Fruit fly (Drosophila melanogaster) whole organism: Measurements from ENCODE around the gene exex.

Source experiments
- CG8478 ChIP-seq: fragments of >200 bp; optimal IDR thresholded peaks from 2 replicates; lab custom pipeline; 2018; ENCODE audit warnings: inconsistent platforms
- Dll ChIP-seq: fragments of >200 bp; optimal IDR thresholded peaks from 2 replicates; lab custom pipeline; 2017
- EcR ChIP-seq, 2 experiments: fragments of >200 bp; optimal IDR thresholded peaks; 2 replicates each; lab custom pipeline; 2017; ENCODE audit warnings: missing biosample characterization in 2 of 2, missing genetic modification characterization in 2 of 2, missing genetic modification reagents in 2 of 2
- pan ChIP-seq: fragments of >200 bp; optimal IDR thresholded peaks from 2 replicates; lab custom pipeline; 2017
- psq ChIP-seq: fragments of >200 bp; optimal IDR thresholded peaks from 2 replicates; lab custom pipeline; 2017
- usp ChIP-seq: fragments of >200 bp; optimal IDR thresholded peaks from 2 replicates; lab custom pipeline; 2017; ENCODE audit warnings: missing biosample characterization, missing genetic modification characterization, mixed read lengths

exex gene

DNA sequence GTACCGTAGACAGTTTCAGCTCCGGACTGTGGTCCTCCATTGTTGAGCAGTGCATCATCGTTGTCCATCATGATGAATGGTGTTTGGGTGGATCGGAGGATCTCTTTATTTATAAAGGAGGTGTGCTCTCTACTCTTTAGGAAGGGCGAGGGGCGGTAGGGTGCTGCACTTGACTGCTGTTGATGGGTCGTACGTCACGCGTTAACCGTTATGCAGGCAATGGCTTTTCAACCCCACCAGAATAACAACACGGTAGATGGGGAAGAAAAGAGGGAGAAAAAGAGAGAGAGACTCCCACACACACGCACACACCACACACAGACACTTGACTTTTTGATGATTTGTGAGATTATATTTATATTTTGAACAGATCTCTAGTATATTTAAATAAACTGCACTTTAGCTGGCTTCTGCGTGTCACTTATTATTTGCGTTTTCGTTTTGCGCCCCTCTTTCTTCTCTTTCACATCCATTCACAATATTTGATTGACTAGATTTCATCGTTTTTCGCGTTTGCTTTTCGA lies 12.5 kb upstream of the exex start:
- no peak for TF ChIP-seq CG8478 (lab: Kevin White, UChicago)
- no peak for TF ChIP-seq usp (GFP tag; lab: Kevin White, UChicago)
- TF ChIP-seq psq (lab: Kevin White, UChicago) = no peak
- TF ChIP-seq EcR (GFP tag; optimal IDR thresholded peaks at IDR 0.05; lab: Kevin White, UChicago) = no peak
- TF ChIP-seq pan (lab: Kevin White, UChicago) = no peak
- no peak for TF ChIP-seq Dll

DNA sequence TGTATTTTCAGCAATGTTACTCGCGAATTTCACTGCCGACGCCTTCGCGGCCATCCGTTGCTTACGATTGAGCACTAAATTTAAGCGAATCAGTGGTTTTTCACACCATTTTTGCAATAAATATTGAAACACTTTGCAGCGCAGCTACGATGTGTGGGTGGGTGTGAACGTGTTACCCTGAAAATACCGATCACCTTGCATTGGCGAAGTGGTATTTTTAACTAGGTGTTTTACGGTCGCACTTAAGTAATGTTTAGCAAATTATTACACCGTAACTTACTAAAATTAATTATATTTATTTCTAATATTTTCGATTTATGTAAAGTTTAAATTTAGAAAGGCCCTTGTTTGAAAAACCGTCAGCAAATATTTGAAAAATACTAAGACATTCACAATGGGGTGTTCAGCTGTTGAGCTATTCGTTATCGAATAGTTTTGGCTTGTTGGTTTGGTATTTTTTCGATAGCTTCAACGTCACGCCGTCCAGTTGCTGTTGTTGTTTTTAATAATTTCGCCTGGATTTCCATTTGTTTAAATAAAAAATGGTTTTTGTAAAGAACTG lies 12.0 kb upstream of the exex start, which contains the start of the genes syd and Srp9:
Gene syd (minus strand): TSS at position 188 of the 562 bp plus-strand sequence.
Gene Srp9 (plus strand): TSS at position 441 of the 562 bp plus-strand sequence.
- TF ChIP-seq EcR (GFP tag; optimal IDR thresholded peaks at IDR 0.05; lab: Kevin White, UChicago) (no peak), CG8478 (lab: Kevin White, UChicago) (no peak), Dll (no peak), pan (lab: Kevin White, UChicago) (no peak)

DNA sequence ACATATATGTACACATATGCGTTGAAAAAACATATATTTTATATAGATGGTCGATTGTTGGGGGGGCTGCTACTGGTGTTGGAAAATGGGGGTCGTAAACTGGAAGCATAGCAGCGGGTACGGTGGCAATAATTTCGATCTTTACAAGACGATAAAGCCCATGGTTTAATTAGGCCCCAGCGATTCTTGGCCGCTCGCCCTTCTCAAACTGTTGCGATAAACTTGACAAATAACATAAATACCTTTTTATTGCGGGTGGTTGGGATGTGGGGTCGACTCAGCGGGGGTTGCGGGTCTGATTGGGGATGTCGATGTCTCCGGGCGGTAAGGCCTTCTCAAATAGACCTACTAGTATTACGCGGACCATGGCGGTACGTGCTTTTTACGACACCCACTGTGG lies 9.3 kb upstream of the exex start:
- TF ChIP-seq EcR (GFP tag; optimal IDR thresholded peaks at IDR 0.05; lab: Kevin White, UChicago) = no peak
- no peak for TF ChIP-seq CG8478 (lab: Kevin White, UChicago)
- no peak for TF ChIP-seq Dll
- TF ChIP-seq usp (GFP tag; lab: Kevin White, UChicago) = no peak
- TF ChIP-seq pan (lab: Kevin White, UChicago) = no peak
- no peak for TF ChIP-seq psq (lab: Kevin White, UChicago)

DNA sequence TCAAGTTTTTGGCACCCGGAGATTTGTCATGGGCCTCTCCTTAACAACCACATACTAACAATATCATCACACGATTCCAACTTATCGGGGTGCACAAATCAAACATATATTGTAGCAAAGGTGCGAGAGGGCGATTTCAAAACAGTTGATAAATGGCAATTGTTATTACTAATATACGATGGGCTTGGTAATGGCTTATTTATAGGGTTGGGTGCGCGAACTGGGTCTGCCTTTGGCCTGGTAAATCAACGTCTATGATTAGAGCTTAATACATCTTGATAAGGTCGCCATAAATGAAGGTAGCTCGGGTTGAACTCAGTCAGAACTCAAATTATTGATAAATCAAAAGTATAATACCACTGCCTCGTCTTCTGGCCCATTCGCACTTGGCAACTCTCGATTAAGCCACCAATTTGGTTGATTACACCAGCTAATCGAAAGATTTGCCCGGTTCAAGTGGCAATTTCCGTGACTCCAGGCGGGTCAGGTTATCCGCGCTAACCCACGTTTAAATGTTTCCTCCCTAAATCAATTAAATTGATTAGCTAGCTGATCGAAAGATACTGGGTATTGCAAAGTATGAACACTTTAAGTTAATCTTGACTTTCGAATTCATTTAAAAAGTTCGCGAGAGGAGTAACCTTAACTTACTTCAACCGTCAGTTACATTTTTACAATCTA lies 7.3 kb upstream of the exex start:
- no peak for TF ChIP-seq EcR (GFP tag; optimal IDR thresholded peaks at IDR 0.05; lab: Kevin White, UChicago)
- TF ChIP-seq CG8478 (lab: Kevin White, UChicago) = no peak
- TF ChIP-seq usp (GFP tag; lab: Kevin White, UChicago) = no peak

DNA sequence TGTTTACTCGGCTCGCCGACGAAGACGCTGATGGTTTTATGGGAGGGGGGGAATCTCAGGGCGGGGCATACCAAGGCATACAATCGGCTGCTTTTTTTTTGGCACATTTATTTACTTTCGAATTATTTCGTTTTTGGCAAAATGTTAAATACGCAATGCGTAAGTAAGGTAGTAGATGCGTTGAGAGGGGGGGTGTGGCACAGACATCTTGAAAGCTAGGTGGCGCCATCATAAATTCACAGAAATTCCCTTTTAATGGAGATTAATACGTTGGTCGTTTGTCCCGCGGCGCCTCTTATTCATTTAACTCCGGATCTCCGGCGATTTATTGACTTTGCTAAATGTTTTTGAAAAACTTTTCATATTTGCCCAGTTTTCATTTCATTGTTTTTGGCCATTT lies 6.5 kb upstream of the exex start:
- TF ChIP-seq Dll (no peak), pan (lab: Kevin White, UChicago) (no peak), usp (GFP tag; lab: Kevin White, UChicago) (no peak), CG8478 (lab: Kevin White, UChicago) (no peak), psq (lab: Kevin White, UChicago) (no peak), EcR (GFP tag; optimal IDR thresholded peaks at IDR 0.05; lab: Kevin White, UChicago) (no peak)

DNA sequence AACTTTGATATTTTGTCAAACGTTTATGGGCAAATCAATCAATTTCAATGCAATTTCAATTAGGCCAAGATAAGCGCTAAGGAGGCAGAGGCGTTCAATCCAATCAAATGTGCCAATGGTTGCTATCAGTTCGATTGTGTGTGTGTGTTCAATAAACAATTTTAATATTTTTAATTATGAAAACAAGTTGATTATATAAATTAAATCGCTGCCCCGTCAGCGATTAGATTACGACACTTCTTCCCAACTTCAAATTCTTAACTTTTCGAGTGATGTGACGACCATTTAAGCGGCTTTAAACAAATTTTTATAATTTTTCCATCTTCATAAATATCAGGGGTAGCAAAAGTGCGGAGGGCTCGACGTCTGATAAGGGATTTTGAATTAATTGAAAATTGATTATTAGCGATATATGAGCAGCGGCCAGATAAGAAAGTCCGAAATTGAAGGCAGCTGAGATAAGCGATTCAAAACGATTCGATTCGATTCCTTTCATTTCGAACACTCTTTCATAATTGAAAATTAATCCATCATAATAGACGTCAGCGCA lies 5.5 kb upstream of the exex start:
- TF ChIP-seq usp (GFP tag; lab: Kevin White, UChicago) (no peak), EcR (GFP tag; optimal IDR thresholded peaks at IDR 0.05; lab: Kevin White, UChicago) (no peak), Dll (no peak), psq (lab: Kevin White, UChicago) (no peak), pan (lab: Kevin White, UChicago) (no peak), CG8478 (lab: Kevin White, UChicago) (no peak)

DNA sequence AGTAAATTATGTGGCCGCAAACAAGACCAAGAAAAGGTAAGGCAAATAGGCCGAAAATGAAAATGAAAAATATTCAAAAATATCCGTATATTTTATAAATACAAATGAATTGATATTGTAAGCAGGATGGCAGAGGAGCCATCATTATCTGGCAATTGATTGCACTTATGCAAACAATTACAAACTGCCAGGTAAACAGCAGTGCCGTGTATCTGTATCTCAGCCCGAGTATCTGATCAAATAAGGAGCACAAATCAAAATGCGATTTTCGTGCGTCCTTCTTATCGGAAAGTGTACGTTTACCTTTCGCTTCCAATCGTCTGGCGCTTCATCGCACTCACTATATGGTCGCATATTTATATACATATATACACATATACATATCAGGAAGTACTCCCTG lies 4.9 kb upstream of the exex start:
- TF ChIP-seq EcR (GFP tag; optimal IDR thresholded peaks at IDR 0.05; lab: Kevin White, UChicago) = no peak
- no peak for TF ChIP-seq pan (lab: Kevin White, UChicago)
- no peak for TF ChIP-seq usp (GFP tag; lab: Kevin White, UChicago)
- TF ChIP-seq Dll = no peak
- no peak for TF ChIP-seq CG8478 (lab: Kevin White, UChicago)
- TF ChIP-seq psq (lab: Kevin White, UChicago) = no peak

DNA sequence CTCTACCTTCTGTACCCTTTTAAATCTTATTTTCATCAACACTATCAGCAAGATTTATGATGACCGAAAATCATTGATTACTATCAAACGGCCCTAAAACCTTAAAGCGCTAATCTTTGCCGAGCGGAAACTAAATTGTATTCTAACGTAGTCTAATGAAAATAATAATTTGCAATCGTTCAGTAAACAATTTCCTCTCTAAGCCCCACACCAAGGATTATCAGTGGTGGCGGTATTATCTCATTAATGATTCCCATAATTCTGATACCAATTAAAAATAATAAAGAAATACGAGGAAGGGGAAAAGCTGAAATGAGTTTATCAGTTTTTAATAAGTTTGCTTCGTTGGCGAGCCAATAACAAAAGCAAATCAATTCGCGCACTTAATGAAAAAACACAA lies 4.0 kb upstream of the exex start:
- TF ChIP-seq EcR (GFP tag; optimal IDR thresholded peaks at IDR 0.05; lab: Kevin White, UChicago) (no peak), Dll (no peak), pan (lab: Kevin White, UChicago) (no peak), psq (lab: Kevin White, UChicago) (no peak), usp (GFP tag; lab: Kevin White, UChicago) (no peak), CG8478 (lab: Kevin White, UChicago) (no peak)

DNA sequence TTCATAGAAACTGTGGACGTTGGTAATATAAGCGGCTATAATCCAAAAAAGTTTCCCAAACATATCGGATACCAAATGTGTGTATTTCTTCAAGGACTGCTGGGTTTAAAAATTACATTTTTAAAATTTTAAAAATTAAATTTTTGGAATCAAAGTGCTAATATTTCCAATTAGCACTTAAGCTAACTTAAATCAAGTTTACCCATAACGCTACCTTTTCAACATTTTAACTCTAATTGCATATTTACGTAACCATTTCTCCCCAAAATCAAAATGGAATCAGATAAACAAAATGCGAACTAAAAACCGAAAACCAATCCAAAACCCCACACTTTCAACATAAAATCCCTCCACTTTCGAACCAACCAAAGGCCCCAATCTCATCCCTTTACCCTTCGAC lies 1.8 kb upstream of the exex start, which contains the start of gene CG43880:
Gene CG43880 (minus strand): TSS at position 101 of the 400 bp plus-strand sequence.
- no peak for TF ChIP-seq usp (GFP tag; lab: Kevin White, UChicago)
- no peak for TF ChIP-seq psq (lab: Kevin White, UChicago)
- TF ChIP-seq EcR (GFP tag; optimal IDR thresholded peaks at IDR 0.05; lab: Kevin White, UChicago) = no peak
- no peak for TF ChIP-seq pan (lab: Kevin White, UChicago)
- TF ChIP-seq Dll = no peak
- TF ChIP-seq CG8478 (lab: Kevin White, UChicago) = no peak

DNA sequence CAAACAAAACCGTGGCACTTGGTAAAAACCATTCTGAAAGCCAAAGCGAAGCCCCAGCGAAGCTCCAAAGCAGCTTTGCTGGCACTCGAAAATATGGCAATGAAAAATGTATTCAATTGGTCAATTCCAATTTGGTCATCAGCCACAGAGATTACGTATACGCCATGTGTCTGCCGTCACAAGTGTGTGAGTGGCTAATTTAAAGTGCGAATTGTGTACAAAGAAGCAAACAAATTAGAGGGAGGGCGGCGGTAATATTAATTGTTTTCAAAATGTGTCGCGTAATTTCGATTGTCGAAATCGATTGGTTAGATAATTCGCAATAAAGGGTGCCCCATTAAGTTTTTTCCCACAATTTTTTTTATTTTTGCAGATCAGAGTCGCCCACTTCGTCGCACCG lies 1.8 kb downstream of the exex start:
- no peak for TF ChIP-seq Dll
- TF ChIP-seq EcR (GFP tag; optimal IDR thresholded peaks at IDR 0.05; lab: Kevin White, UChicago) = no peak
- no peak for TF ChIP-seq CG8478 (lab: Kevin White, UChicago)
- no peak for TF ChIP-seq pan (lab: Kevin White, UChicago)
- TF ChIP-seq psq (lab: Kevin White, UChicago) = no peak
- no peak for TF ChIP-seq usp (GFP tag; lab: Kevin White, UChicago)

DNA sequence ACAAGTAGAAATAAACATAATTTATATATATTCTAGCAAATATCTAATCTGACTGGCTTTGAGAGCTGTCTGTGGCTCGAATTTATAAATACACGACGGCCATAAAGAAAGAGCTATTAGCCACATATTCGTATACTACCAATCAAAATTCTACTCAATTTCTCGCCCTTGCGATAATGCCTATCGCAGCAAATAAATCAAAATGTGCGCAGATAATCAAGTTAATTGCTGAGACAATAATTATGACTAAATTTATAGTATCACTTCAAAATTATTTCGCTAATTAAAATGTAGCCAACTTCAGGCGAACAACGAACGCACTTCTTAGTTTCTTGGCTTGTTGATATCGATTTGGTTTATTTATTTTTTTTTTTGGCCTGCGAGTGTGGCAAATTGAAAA lies 3.9 kb downstream of the exex start:
- TF ChIP-seq EcR (GFP tag; optimal IDR thresholded peaks at IDR 0.05; lab: Kevin White, UChicago) = no peak
- no peak for TF ChIP-seq Dll
- TF ChIP-seq usp (GFP tag; lab: Kevin White, UChicago) = no peak
- no peak for TF ChIP-seq CG8478 (lab: Kevin White, UChicago)
- TF ChIP-seq pan (lab: Kevin White, UChicago) = no peak
- no peak for TF ChIP-seq psq (lab: Kevin White, UChicago)
